Worm (Caenorhabditis elegans) whole organism, L4 larva: Measurements from ENCODE around the gene R08A2.9.
A peak's percentile ranks its signal among the peaks of the same experiment; 100 is the strongest.

ENCODE experiments used
- F49E8.2 ChIP-seq: sonication (generic microtip); optimal IDR thresholded peaks from 2 replicates; lab custom pipeline; 2016; ENCODE audit warnings: missing compliant biosample characterization, mild to moderate bottlenecking, missing genetic modification characterization, borderline replicate concordance
- Y5F2A.4 ChIP-seq: fragments of 200-800 bp; sonication (Bioruptor generic); optimal IDR thresholded peaks from 2 replicates; lab custom pipeline; 2018; ENCODE audit warnings: mild to moderate bottlenecking, missing genetic modification characterization, missing compliant biosample characterization
- ZK337.2 ChIP-seq: fragments of 200-800 bp; sonication (Bioruptor generic); IDR thresholded peaks from 2 replicates; pipeline ENCODE4 v1.3.6; 2022; ENCODE audit warnings: missing genetic modification reagents, missing genetic modification characterization, missing compliant biosample characterization
- aha-1 ChIP-seq: fragments of 150-350 bp; peaks from one replicate; lab custom pipeline; 2014; ENCODE audit warnings: missing biosample characterization, missing genetic modification characterization
- arid-1 ChIP-seq: fragments of 200-800 bp; sonication (Bioruptor generic); conservative IDR thresholded peaks from 2 replicates; pipeline ENCODE4 v1.3.6; 2022; ENCODE audit warnings: missing genetic modification reagents, missing genetic modification characterization, missing compliant biosample characterization
- ceh-20 ChIP-seq: fragments of 200-800 bp; sonication (Bioruptor generic); IDR thresholded peaks from 2 replicates; pipeline ENCODE4 v1.3.6; 2022; ENCODE audit warnings: missing genetic modification reagents, missing genetic modification characterization, missing compliant biosample characterization
- ceh-44 ChIP-seq: fragments of 200-800 bp; sonication (Bioruptor generic); IDR thresholded peaks from 2 replicates; pipeline ENCODE4 v1.3.6; 2022; ENCODE audit warnings: missing genetic modification reagents, missing genetic modification characterization, missing compliant biosample characterization
- ceh-62 ChIP-seq: sonication (generic microtip); optimal IDR thresholded peaks from 2 replicates; lab custom pipeline; 2017; ENCODE audit warnings: missing biosample characterization, missing genetic modification characterization
- cey-2 ChIP-seq: sonication (generic microtip); optimal IDR thresholded peaks from 3 replicates; lab custom pipeline; 2017; ENCODE audit warnings: missing genetic modification characterization, mild to moderate bottlenecking, missing compliant biosample characterization, antibody characterized with exemption, borderline replicate concordance; ENCODE audit not compliant: insufficient read depth
- dmd-6 ChIP-seq: fragments of 200-800 bp; sonication (Bioruptor generic); IDR thresholded peaks from 2 replicates; pipeline ENCODE4 v1.3.6; 2022; ENCODE audit warnings: missing genetic modification reagents, missing genetic modification characterization, missing compliant biosample characterization
- dve-1 ChIP-seq: sonication (generic microtip); optimal IDR thresholded peaks from 2 replicates; lab custom pipeline; 2017; ENCODE audit warnings: antibody characterized with exemption, mild to moderate bottlenecking, missing genetic modification characterization, missing compliant biosample characterization; ENCODE audit not compliant: insufficient read depth
- egl-27 ChIP-seq: sonication (generic microtip); optimal IDR thresholded peaks from 3 replicates; lab custom pipeline; 2017; ENCODE audit warnings: missing biosample characterization, missing genetic modification reagents, missing genetic modification characterization
- hif-1 ChIP-seq, 2 experiments: sonication (generic microtip); optimal IDR thresholded peaks; 2 replicates each; lab custom pipeline; 2016 to 2017; ENCODE audit warnings: missing compliant biosample characterization in 2 of 2, missing genetic modification characterization in 2 of 2, missing genetic modification reagents in 2 of 2, missing genotype in 2 of 2, mild to moderate bottlenecking in 1 of 2
- hlh-11 ChIP-seq: fragments of 200-800 bp; sonication (Bioruptor generic); optimal IDR thresholded peaks from 2 replicates; lab custom pipeline; 2018; ENCODE audit warnings: mild to moderate bottlenecking, missing genetic modification characterization, missing compliant biosample characterization
- hlh-30 ChIP-seq: sonication (generic microtip); optimal IDR thresholded peaks from 2 replicates; lab custom pipeline; 2017; ENCODE audit warnings: antibody characterized with exemption, mild to moderate bottlenecking, missing genetic modification characterization, missing compliant biosample characterization; ENCODE audit not compliant: insufficient read depth
- lin-1 ChIP-seq: fragments of 200-800 bp; sonication (Bioruptor generic); IDR thresholded peaks from 2 replicates; pipeline ENCODE4 v1.3.6; 2022; ENCODE audit warnings: missing genetic modification reagents, missing genetic modification characterization, missing compliant biosample characterization
- lin-13 ChIP-seq: fragments of 150-350 bp; optimal IDR thresholded peaks from 2 replicates; lab custom pipeline; 2014; ENCODE audit warnings: missing biosample characterization, missing genetic modification reagents, missing genetic modification characterization
- lir-3 ChIP-seq: sonication (generic microtip); optimal IDR thresholded peaks from 2 replicates; lab custom pipeline; 2016; ENCODE audit warnings: mild to moderate bottlenecking, missing genetic modification characterization, missing compliant biosample characterization
- madf-5 ChIP-seq, 2 experiments: fragments of 200-800 bp; sonication (Bioruptor generic); IDR thresholded peaks; 2 replicates each; pipeline ENCODE4 v1.3.6; 2022; ENCODE audit warnings: missing compliant biosample characterization in 2 of 2, missing genetic modification characterization in 2 of 2
- madf-9 ChIP-seq: fragments of 200-800 bp; sonication (Bioruptor generic); conservative IDR thresholded peaks from 2 replicates; pipeline ENCODE4 v1.3.6; 2022; ENCODE audit warnings: missing genetic modification reagents, missing genetic modification characterization, missing compliant biosample characterization
- mdl-1 ChIP-seq, 2 experiments: fragments of 150-350 bp in 1 of 2; sonication (generic microtip) in 1 of 2; optimal IDR thresholded peaks; 2 replicates each; lab custom pipeline; 2014 to 2017; ENCODE audit warnings: missing biosample characterization in 2 of 2, missing genetic modification characterization in 2 of 2
- mxl-3 ChIP-seq: fragments of 200-800 bp; sonication (Bioruptor generic); optimal IDR thresholded peaks from 2 replicates; lab custom pipeline; 2018; ENCODE audit warnings: mild to moderate bottlenecking, missing genetic modification characterization, missing compliant biosample characterization
- nhr-10 ChIP-seq: fragments of 150-350 bp; optimal IDR thresholded peaks from 2 replicates; lab custom pipeline; 2014; ENCODE audit warnings: missing biosample characterization, missing genetic modification characterization
- nhr-102 ChIP-seq: sonication (generic microtip); optimal IDR thresholded peaks from 2 replicates; lab custom pipeline; 2016; ENCODE audit warnings: mild to moderate bottlenecking, missing genetic modification characterization, moderate library complexity, missing compliant biosample characterization
- nhr-11 ChIP-seq: fragments of 150-350 bp; optimal IDR thresholded peaks from 2 replicates; lab custom pipeline; 2014; ENCODE audit warnings: missing biosample characterization, missing genetic modification characterization
- nhr-237 ChIP-seq: sonication (generic microtip); optimal IDR thresholded peaks from 2 replicates; lab custom pipeline; 2017; ENCODE audit warnings: missing biosample characterization, missing genetic modification characterization
- nhr-25 ChIP-seq: sonication (generic microtip); optimal IDR thresholded peaks from 2 replicates; lab custom pipeline; 2017; ENCODE audit warnings: missing genetic modification characterization, mild to moderate bottlenecking, missing compliant biosample characterization, antibody characterized with exemption, moderate library complexity, borderline replicate concordance; ENCODE audit not compliant: insufficient read depth
- nhr-28 ChIP-seq: fragments of 150-350 bp; optimal IDR thresholded peaks from 2 replicates; lab custom pipeline; 2014; ENCODE audit warnings: missing biosample characterization, missing genetic modification characterization
- nhr-48 ChIP-seq: sonication (generic microtip); optimal IDR thresholded peaks from 2 replicates; lab custom pipeline; 2016; ENCODE audit warnings: mild to moderate bottlenecking, missing genetic modification characterization, missing compliant biosample characterization
- nhr-6 ChIP-seq: fragments of 150-350 bp; optimal IDR thresholded peaks from 2 replicates; lab custom pipeline; 2014; ENCODE audit warnings: missing biosample characterization, missing genetic modification characterization
- pha-4 ChIP-seq, 2 experiments: fragments of 150-350 bp in 1 of 2; fragments of 200-800 bp in 1 of 2; sonication (Bioruptor generic) in 1 of 2; IDR thresholded peaks in 1 of 2; optimal IDR thresholded peaks in 1 of 2; 2 replicates each; pipeline versions ENCODE4 v1.3.6 to Lab custom; 2014 to 2022; ENCODE audit warnings: missing genetic modification characterization in 2 of 2, missing genetic modification reagents in 2 of 2, missing biosample characterization in 1 of 2, missing compliant biosample characterization in 1 of 2
- php-3 ChIP-seq: fragments of 200-800 bp; sonication (Bioruptor generic); IDR thresholded peaks from 2 replicates; pipeline ENCODE4 v1.3.6; 2022; ENCODE audit warnings: missing genetic modification reagents, missing genetic modification characterization, missing compliant biosample characterization
- sdz-12 ChIP-seq: fragments of 200-800 bp; sonication (Bioruptor generic); optimal IDR thresholded peaks from 2 replicates; lab custom pipeline; 2018; ENCODE audit warnings: mild to moderate bottlenecking, missing genetic modification characterization, missing compliant biosample characterization
- snpc-1.2 ChIP-seq: fragments of 200-800 bp; sonication (Bioruptor generic); IDR thresholded peaks from 2 replicates; pipeline ENCODE4 v1.3.6; 2022; ENCODE audit warnings: missing genetic modification reagents, missing genetic modification characterization, missing compliant biosample characterization
- unc-130 ChIP-seq: sonication (generic microtip); optimal IDR thresholded peaks from 2 replicates; lab custom pipeline; 2016; ENCODE audit warnings: missing genetic modification reagents, missing genetic modification characterization, missing compliant biosample characterization
- unc-62 ChIP-seq, 3 experiments: fragments of 150-350 bp in 1 of 3; sonication (generic microtip); optimal IDR thresholded peaks in 2 of 3; peaks in 1 of 3; 1 replicate in 1 of 3; 2 replicates in 2 of 3; lab custom pipeline; 2014 to 2017; ENCODE audit warnings: missing biosample characterization in 3 of 3, missing genetic modification characterization in 3 of 3, missing genetic modification reagents in 3 of 3, missing genotype in 1 of 3
- vab-7 ChIP-seq: fragments of 200-800 bp; sonication (Bioruptor generic); IDR thresholded peaks from 2 replicates; pipeline ENCODE4 v1.3.6; 2022; ENCODE audit warnings: missing genetic modification reagents, missing genetic modification characterization, missing compliant biosample characterization
- zfp-2 ChIP-seq: sonication (generic microtip); optimal IDR thresholded peaks from 2 replicates; lab custom pipeline; 2016; ENCODE audit warnings: mild to moderate bottlenecking, missing genetic modification characterization, missing compliant biosample characterization

R08A2.9 gene

ce11 chrV:14707958-14708357 lies at the start of gene R08A2.9:
R08A2.9 (plus strand) TSS chrV:14708258.
- TF ChIP-seq lin-13 (GFP tag; lab: Kevin White, UChicago) (no peak), snpc-1.2 (GFP tag; lab: Robert Waterston, UW) (no peak), dve-1 (no peak), aha-1 (tag; lab: Kevin White, UChicago) (no peak), nhr-237 (tag; lab: Kevin White, UChicago) (no peak), unc-130 (GFP tag; lab: Kevin White, UChicago) (no peak), php-3 (no peak), egl-27 (tag; lab: Kevin White, UChicago) (no peak), ZK337.2 (GFP tag; lab: Robert Waterston, UW) (no peak), madf-5 (GFP tag; IDR thresholded peaks at IDR 0.05; lab: Robert Waterston, UW) (no peak), lin-1 (GFP tag; lab: Robert Waterston, UW) (no peak), madf-9 (GFP tag; lab: Robert Waterston, UW) (no peak), zfp-2 (tag; lab: Kevin White, UChicago) (no peak), nhr-10 (tag; lab: Kevin White, UChicago) (no peak), unc-62 (GFP tag; optimal IDR thresholded peaks at IDR 0.05 in 1 of 2; lab: Kevin White, UChicago) (no peak), unc-62 (tag; optimal IDR thresholded peaks at IDR 0.05; lab: Kevin White, UChicago) (no peak), cey-2 (tag; lab: Kevin White, UChicago) (no peak), ceh-62 (tag; lab: Kevin White, UChicago) (no peak), ceh-44 (GFP tag; lab: Robert Waterston, UW) (no peak)
- TF ChIP-seq, all 104 proteins: peak for 0

ce11 chrV:14659595-14659994 lies 48.5 kb upstream of the R08A2.9 start:
- TF ChIP-seq sdz-12 (GFP tag; lab: Kevin White, UChicago) (no peak), unc-62 (GFP tag; optimal IDR thresholded peaks at IDR 0.05 in 1 of 2; lab: Kevin White, UChicago) (peak in 1 of 2 experiments; percentile 90), unc-62 (tag; optimal IDR thresholded peaks at IDR 0.05; lab: Kevin White, UChicago) (no peak), arid-1 (GFP tag; lab: Robert Waterston, UW) (no peak)

DNA sequence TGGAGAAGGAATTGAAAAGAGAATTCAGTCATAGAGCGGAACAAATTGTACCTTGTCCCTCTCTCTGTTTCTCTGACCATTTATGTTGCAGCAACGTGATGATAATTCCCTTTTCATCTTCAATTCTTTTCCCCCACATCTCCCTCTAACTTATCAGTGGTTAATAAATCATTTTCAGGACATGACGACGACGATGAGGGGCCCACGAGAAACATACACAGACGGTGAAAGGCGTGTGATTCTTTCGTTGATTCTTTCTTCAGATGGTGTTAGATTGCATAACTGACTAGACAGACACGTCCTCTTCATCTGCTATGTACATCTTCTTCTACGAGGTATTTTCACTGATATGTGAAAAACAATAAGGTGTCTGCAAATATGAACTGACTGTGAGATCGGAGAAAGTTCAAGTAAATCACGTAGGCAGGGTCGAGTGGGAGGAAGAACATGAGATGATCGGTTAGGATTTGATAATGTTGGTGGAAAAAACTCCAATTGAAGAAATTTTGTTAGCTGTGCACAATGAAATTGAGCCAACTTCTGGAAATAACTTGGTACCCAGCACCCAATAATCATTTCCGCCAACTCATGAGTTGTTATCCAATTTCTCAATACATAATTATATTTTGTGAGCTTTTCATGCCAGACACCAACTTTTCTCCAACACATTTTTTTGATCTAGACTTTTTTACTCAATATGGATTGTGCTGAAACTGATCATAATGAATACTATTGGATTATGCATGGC lies 47.3 kb upstream of the R08A2.9 start, which contains the start of gene srh-17:
Gene srh-17, plus strand, starts transcription at position 698 of the 748 bp plus-strand sequence.
- TF ChIP-seq ceh-20 (GFP tag; lab: Robert Waterston, UW) (peak; percentile 65; the same call in 1 of the 2 replicates), lir-3 (tag; lab: Kevin White, UChicago) (no peak), hlh-11 (tag; lab: Kevin White, UChicago) (peak; percentile 79), hif-1 (tag; optimal IDR thresholded peaks at IDR 0.05; lab: Kevin White, UChicago) (peak; percentile 53 to 76), pha-4 (GFP tag; IDR thresholded peaks at IDR 0.05; lab: Robert Waterston, UW) (no peak), pha-4 (tag; optimal IDR thresholded peaks at IDR 0.05; lab: Kevin White, UChicago) (no peak), aha-1 (tag; lab: Kevin White, UChicago) (peak; percentile 92), nhr-25 (peak; percentile 20), unc-62 (GFP tag; optimal IDR thresholded peaks at IDR 0.05 in 1 of 2; lab: Kevin White, UChicago) (peak in 1 of 2 experiments; percentile 72), unc-62 (tag; optimal IDR thresholded peaks at IDR 0.05; lab: Kevin White, UChicago) (no peak), dmd-6 (GFP tag; lab: Robert Waterston, UW) (peak; percentile 49), vab-7 (no peak), nhr-11 (tag; lab: Kevin White, UChicago) (peak; percentile 14), dve-1 (no peak), cey-2 (tag; lab: Kevin White, UChicago) (peak; percentile 92), mdl-1 (tag; optimal IDR thresholded peaks at IDR 0.05; lab: Kevin White, UChicago) (peak; percentile 83 to 87), F49E8.2 (no peak), nhr-237 (tag; lab: Kevin White, UChicago) (no peak), nhr-6 (tag; lab: Kevin White, UChicago) (peak; percentile 5), nhr-28 (tag; lab: Kevin White, UChicago) (peak; percentile 71), mxl-3 (GFP tag; lab: Kevin White, UChicago) (peak; percentile 93), hlh-30 (tag; lab: Kevin White, UChicago) (peak; percentile 77), nhr-48 (tag; lab: Kevin White, UChicago) (peak; percentile 90), ceh-44 (GFP tag; lab: Robert Waterston, UW) (no peak), nhr-102 (tag; lab: Kevin White, UChicago) (no peak), Y5F2A.4 (GFP tag; lab: Kevin White, UChicago) (no peak)
- TF ChIP-seq, all 104 proteins: peak for 15
